Fruit fly (Drosophila melanogaster) S2 (cell line): ENCODE measurements around the gene CG10589.

ENCODE experiments used
- CG8478 ChIP-seq: fragments of >200 bp; optimal IDR thresholded peaks from 2 replicates; lab custom pipeline; 2018
- CTCF ChIP-seq, 2 experiments: fragments of >200 bp; optimal IDR thresholded peaks; 2 replicates each; lab custom pipeline; 2018

DNA sequence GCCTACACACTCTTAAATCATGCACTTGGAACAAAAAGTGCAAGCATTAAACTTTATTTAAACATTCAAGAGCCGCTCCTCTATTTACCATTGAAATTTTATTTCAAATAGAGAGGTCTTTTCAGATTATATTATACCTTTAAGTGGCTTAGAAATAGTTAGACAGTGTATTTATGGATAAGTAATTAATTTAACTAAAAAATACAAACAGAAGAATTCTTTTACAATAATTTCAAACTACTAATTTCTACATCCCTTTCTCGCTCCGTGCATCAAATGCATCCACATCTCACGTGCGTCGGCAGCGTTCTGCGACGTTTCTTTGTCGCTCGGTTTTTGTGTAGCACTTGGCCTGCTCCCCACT lies 22.5 kb downstream of the CG10589 start:
- TF ChIP-seq CG8478 (lab: Kevin White, UChicago) (no peak), CTCF (optimal IDR thresholded peaks at IDR 0.05; lab: Kevin White, UChicago) (no peak)
